Fruit fly (Drosophila melanogaster): ENCODE results near the gene iPLA2-VIA.

DNA sequence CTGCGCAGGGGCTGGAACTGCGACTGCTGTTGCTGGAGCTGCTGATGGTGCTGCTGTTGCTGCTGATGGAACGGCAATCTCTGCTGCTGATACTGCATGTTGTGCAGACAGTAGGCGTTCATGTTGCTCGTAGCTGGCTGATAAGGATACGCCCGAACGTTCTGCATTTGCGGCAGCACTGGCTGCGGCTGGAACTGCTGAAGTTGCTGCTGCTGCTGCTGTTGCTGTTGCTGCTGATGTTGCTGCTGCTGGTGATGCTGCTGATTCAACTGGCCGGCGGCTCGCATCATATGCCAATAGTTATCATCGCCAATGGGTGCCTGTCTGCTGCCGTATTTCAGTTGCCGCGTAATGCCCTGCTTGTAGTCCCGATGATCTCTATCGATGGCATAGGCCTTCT is 23.4 kb downstream of the iPLA2-VIA start:
- no peak for TF ChIP-seq kay (GFP tag; ENCODE audit: borderline replicate concordance)
- TF ChIP-seq CG14711 (tag; optimal IDR thresholded peaks at IDR 0.05) = no peak
- TF ChIP-seq CG12768 (GFP tag; optimal IDR thresholded peaks at IDR 0.05) = no peak
- TF ChIP-seq CG33017 (tag; optimal IDR thresholded peaks at IDR 0.05) = no peak
- no peak for TF ChIP-seq toe (GFP tag; optimal IDR thresholded peaks at IDR 0.05)
- no peak for TF ChIP-seq ovo (GFP tag; optimal IDR thresholded peaks at IDR 0.05)

All from whole organism, adult.